Comparison of ENCODE assay signal across 5 worm cellular contexts in genomic region chrX:12337846-12338490, ce11.
A peak's percentile ranks its signal among the peaks of the same experiment; 100 is the strongest.
TF ChIP-seq lines count a peak whose summit lies in the region.

Gene srd-44 (plus strand): TSS chrX:12338440.

TF ChIP-seq in whole organism, L1 larva, 84 proteins besides CTCF, POLR2A, EP300 and RAD21 (continues in another document):
- TF ChIP-seq dpl-1 (GFP tag; optimal IDR thresholded peaks at IDR 0.05; lab: Kevin White, UChicago), result no peak
- 0 out of 2 replicates have a peak, but pooled peaks have one; percentile 10 for TF ChIP-seq nhr-19 (GFP tag; conservative IDR thresholded peaks at IDR 0.05; lab: Robert Waterston, UW)
- TF ChIP-seq fkh-4 (tag; optimal IDR thresholded peaks at IDR 0.05; lab: Kevin White, UChicago; ENCODE audit: borderline replicate concordance), result no peak
- peak; percentile 13 for TF ChIP-seq nhr-47 (tag; optimal IDR thresholded peaks at IDR 0.05; lab: Kevin White, UChicago)
- TF ChIP-seq tlp-1 (tag; optimal IDR thresholded peaks at IDR 0.05; lab: Kevin White, UChicago), result no peak
- no peak for TF ChIP-seq efl-1 (optimal IDR thresholded peaks at IDR 0.05; lab: Kevin White, UChicago)
- TF ChIP-seq efl-1 (GFP tag; optimal IDR thresholded peaks at IDR 0.05 in 1 of 2; lab: Kevin White, UChicago), result peak in 1 of 2 experiments; percentile 58
- TF ChIP-seq ama-1 (optimal IDR thresholded peaks at IDR 0.05; lab: Kevin White, UChicago), result no peak
- TF ChIP-seq egl-27 (tag; optimal IDR thresholded peaks at IDR 0.05; lab: Kevin White, UChicago), result no peak
- TF ChIP-seq C16A3.4 (tag; optimal IDR thresholded peaks at IDR 0.05; lab: Kevin White, UChicago), result peak; percentile 19
- peak; percentile 33 for TF ChIP-seq nhr-90 (tag; optimal IDR thresholded peaks at IDR 0.05; lab: Kevin White, UChicago; ENCODE audit: poor library complexity)
- TF ChIP-seq hpl-2 (GFP tag; optimal IDR thresholded peaks at IDR 0.05; lab: Kevin White, UChicago), result no peak
- TF ChIP-seq nhr-20 (tag; optimal IDR thresholded peaks at IDR 0.05; lab: Kevin White, UChicago), result peak; percentile 29
- TF ChIP-seq nhr-71 (tag; optimal IDR thresholded peaks at IDR 0.05; lab: Kevin White, UChicago), result peak; percentile 31
- TF ChIP-seq aly-2 (tag; optimal IDR thresholded peaks at IDR 0.05; lab: Kevin White, UChicago), result no peak
- peak; percentile 40 for TF ChIP-seq nhr-85 (tag; lab: Kevin White, UChicago)
- TF ChIP-seq snu-23 (GFP tag; optimal IDR thresholded peaks at IDR 0.05; lab: Kevin White, UChicago), result peak; percentile 50
- TF ChIP-seq isw-1 (GFP tag; IDR thresholded peaks at IDR 0.05; lab: Robert Waterston, UW), result no peak

TF ChIP-seq in whole organism, L3 larva, 47 proteins besides CTCF, POLR2A, EP300 and RAD21:
- TF ChIP-seq nhr-43 (tag; optimal IDR thresholded peaks at IDR 0.05; lab: Kevin White, UChicago; ENCODE audit: poor library complexity, severe bottlenecking) (peak; percentile 10), lsy-12 (tag; optimal IDR thresholded peaks at IDR 0.05; lab: Kevin White, UChicago) (no peak), elt-2 (tag; optimal IDR thresholded peaks at IDR 0.05; lab: Kevin White, UChicago) (no peak), sea-2 (GFP tag; optimal IDR thresholded peaks at IDR 0.05; lab: Kevin White, UChicago) (no peak), ztf-4 (tag; optimal IDR thresholded peaks at IDR 0.05; lab: Kevin White, UChicago) (no peak)

TF ChIP-seq in whole organism, early embryonic, 17 proteins besides CTCF, POLR2A, EP300 and RAD21:
- peak; percentile 20 for TF ChIP-seq B0310.2 (tag; optimal IDR thresholded peaks at IDR 0.05; lab: Kevin White, UChicago)
- TF ChIP-seq scrt-1 (GFP tag; IDR thresholded peaks at IDR 0.05; lab: Robert Waterston, UW), result 0 out of 2 replicates have a peak, but pooled peaks have one; percentile 70
- no peak for TF ChIP-seq ceh-36 (tag; optimal IDR thresholded peaks at IDR 0.05; lab: Kevin White, UChicago)
- TF ChIP-seq tbx-11 (GFP tag; IDR thresholded peaks at IDR 0.05; lab: Robert Waterston, UW), result peak; percentile 61
- peak; percentile 52 for TF ChIP-seq F13C5.2 (tag; optimal IDR thresholded peaks at IDR 0.05; lab: Kevin White, UChicago)
- TF ChIP-seq tbx-37 (GFP tag; conservative IDR thresholded peaks at IDR 0.05; lab: Robert Waterston, UW), result 0 out of 2 replicates have a peak, but pooled peaks have one; percentile 47
- peak; percentile 27 for TF ChIP-seq hnd-1 (tag; optimal IDR thresholded peaks at IDR 0.05; lab: Kevin White, UChicago)
- peak; percentile 38 for TF ChIP-seq hmbx-1 (tag; optimal IDR thresholded peaks at IDR 0.05; lab: Kevin White, UChicago)
- peak; percentile 57 for TF ChIP-seq ceh-13 (GFP tag; optimal IDR thresholded peaks at IDR 0.05; lab: Kevin White, UChicago)
- TF ChIP-seq flt-1 (GFP tag; IDR thresholded peaks at IDR 0.05; lab: Robert Waterston, UW), result no peak; the same call in none of the 2 replicates

TF ChIP-seq in whole organism, midembryonic, 9 proteins besides CTCF, POLR2A, EP300 and RAD21:
- 0 out of 2 replicates have a peak, but pooled peaks have one; percentile 40 for TF ChIP-seq ztf-29 (GFP tag; IDR thresholded peaks at IDR 0.05; lab: Robert Waterston, UW)
- no peak for TF ChIP-seq cog-1 (tag; optimal IDR thresholded peaks at IDR 0.05; lab: Kevin White, UChicago)
- TF ChIP-seq klf-2 (GFP tag; conservative IDR thresholded peaks at IDR 0.05; lab: Robert Waterston, UW), result no peak
- no peak for TF ChIP-seq ztf-23 (GFP tag; IDR thresholded peaks at IDR 0.05; lab: Robert Waterston, UW)
- 0 out of 2 replicates have a peak, but pooled peaks have one; percentile 26 for TF ChIP-seq ref-1 (GFP tag; conservative IDR thresholded peaks at IDR 0.05; lab: Robert Waterston, UW)
- no peak for TF ChIP-seq flt-1 (GFP tag; IDR thresholded peaks at IDR 0.05; lab: Robert Waterston, UW)
- 0 out of 2 replicates have a peak, but pooled peaks have one; percentile 24 for TF ChIP-seq T22C8.4 (GFP tag; IDR thresholded peaks at IDR 0.05; lab: Robert Waterston, UW)
- no peak for TF ChIP-seq tab-1 (GFP tag; IDR thresholded peaks at IDR 0.05; lab: Robert Waterston, UW)
- TF ChIP-seq med-1 (GFP tag; optimal IDR thresholded peaks at IDR 0.05; lab: Kevin White, UChicago; ENCODE audit: insufficient read depth), result no peak
TF ChIP-seq in whole organism, midembryonic: peak in this region for 3.

TF ChIP-seq in whole organism, young adult, 124 proteins besides CTCF, POLR2A, EP300 and RAD21 (continues in another document):
- TF ChIP-seq nfya-2 (GFP tag; IDR thresholded peaks at IDR 0.05; lab: Robert Waterston, UW), result no peak
- no peak for TF ChIP-seq F49E8.2 (tag; optimal IDR thresholded peaks at IDR 0.05; lab: Kevin White, UChicago; ENCODE audit: insufficient read depth)
- TF ChIP-seq sea-2 (GFP tag; IDR thresholded peaks at IDR 0.05; lab: Robert Waterston, UW), result no peak
- TF ChIP-seq zim-3 (tag; optimal IDR thresholded peaks at IDR 0.05; lab: Kevin White, UChicago), result no peak
- no peak for TF ChIP-seq unc-62 (GFP tag; optimal IDR thresholded peaks at IDR 0.05; lab: Kevin White, UChicago)
- TF ChIP-seq sdz-38 (tag; optimal IDR thresholded peaks at IDR 0.05; lab: Kevin White, UChicago), result no peak
- TF ChIP-seq lsl-1 (GFP tag; optimal IDR thresholded peaks at IDR 0.05; lab: Kevin White, UChicago), result no peak
- TF ChIP-seq repo-1 (tag; optimal IDR thresholded peaks at IDR 0.05; lab: Kevin White, UChicago), result no peak
- TF ChIP-seq sptf-2 (GFP tag; optimal IDR thresholded peaks at IDR 0.05; lab: Kevin White, UChicago), result no peak
- no peak for TF ChIP-seq attf-6 (GFP tag; IDR thresholded peaks at IDR 0.05; lab: Robert Waterston, UW)
- TF ChIP-seq hmg-20 (GFP tag; IDR thresholded peaks at IDR 0.05; lab: Robert Waterston, UW), result peak; percentile 60; the same call in 1 of the 2 replicates
- TF ChIP-seq K12H6.12 (tag; optimal IDR thresholded peaks at IDR 0.05; lab: Kevin White, UChicago), result no peak
- peak; percentile 58 for TF ChIP-seq nhr-90 (tag; optimal IDR thresholded peaks at IDR 0.05; lab: Kevin White, UChicago)
- TF ChIP-seq tbp1 (GFP tag; optimal IDR thresholded peaks at IDR 0.05; lab: Kevin White, UChicago), result peak; percentile 95
- no peak for TF ChIP-seq chd-7 (tag; optimal IDR thresholded peaks at IDR 0.05; lab: Kevin White, UChicago)
- TF ChIP-seq C06A6.2 (GFP tag; conservative IDR thresholded peaks at IDR 0.05; lab: Robert Waterston, UW), result no peak
- TF ChIP-seq mes-4 (tag; optimal IDR thresholded peaks at IDR 0.05; lab: Kevin White, UChicago), result no peak
- peak; percentile 93 for TF ChIP-seq B0261.1 (tag; optimal IDR thresholded peaks at IDR 0.05; lab: Kevin White, UChicago)
- no peak for TF ChIP-seq dpl-1 (GFP tag; optimal IDR thresholded peaks at IDR 0.05; lab: Kevin White, UChicago)
- TF ChIP-seq nhr-120 (GFP tag; IDR thresholded peaks at IDR 0.05; lab: Robert Waterston, UW), result no peak
- TF ChIP-seq snpc-1.1 (tag; optimal IDR thresholded peaks at IDR 0.05; lab: Kevin White, UChicago; ENCODE audit: insufficient read depth), result peak; percentile 18
- TF ChIP-seq attf-5 (GFP tag; optimal IDR thresholded peaks at IDR 0.05; lab: Kevin White, UChicago), result no peak
- TF ChIP-seq B0035.1 (tag; optimal IDR thresholded peaks at IDR 0.05; lab: Kevin White, UChicago), result peak; percentile 16
- no peak for TF ChIP-seq Y67H2A.10 (GFP tag; conservative IDR thresholded peaks at IDR 0.05; lab: Robert Waterston, UW)
- TF ChIP-seq lin-26 (GFP tag; IDR thresholded peaks at IDR 0.05; lab: Robert Waterston, UW), result peak; percentile 86
- peak; percentile 72; the same call in 1 of the 2 replicates for TF ChIP-seq ceh-40 (GFP tag; IDR thresholded peaks at IDR 0.05; lab: Robert Waterston, UW)
- TF ChIP-seq Y53F4B.3 (GFP tag; IDR thresholded peaks at IDR 0.05; lab: Robert Waterston, UW), result no peak
- TF ChIP-seq bed-2 (GFP tag; IDR thresholded peaks at IDR 0.05; lab: Robert Waterston, UW), result no peak
- TF ChIP-seq snpc-1.3 (tag; optimal IDR thresholded peaks at IDR 0.05; lab: Kevin White, UChicago; ENCODE audit: insufficient read depth), result peak; percentile 64
- TF ChIP-seq gei-17 (GFP tag; optimal IDR thresholded peaks at IDR 0.05; lab: Kevin White, UChicago), result no peak
- no peak for TF ChIP-seq ztf-28 (GFP tag; IDR thresholded peaks at IDR 0.05; lab: Robert Waterston, UW)
- peak; percentile 36 for TF ChIP-seq madf-10 (tag; optimal IDR thresholded peaks at IDR 0.05; lab: Kevin White, UChicago)
- TF ChIP-seq hmg-1.2 (GFP tag; IDR thresholded peaks at IDR 0.05; lab: Robert Waterston, UW), result no peak
- TF ChIP-seq let-526 (GFP tag; IDR thresholded peaks at IDR 0.05; lab: Robert Waterston, UW), result no peak
- TF ChIP-seq ama-1 (optimal IDR thresholded peaks at IDR 0.05; lab: Kevin White, UChicago), result no peak
- no peak for TF ChIP-seq ama-1 (GFP tag; optimal IDR thresholded peaks at IDR 0.05; lab: Kevin White, UChicago)
- TF ChIP-seq ZK185.1 (tag; optimal IDR thresholded peaks at IDR 0.05; lab: Kevin White, UChicago; ENCODE audit: poor library complexity, severe bottlenecking), result peak; percentile 83
- no peak for TF ChIP-seq ceh-27 (GFP tag; optimal IDR thresholded peaks at IDR 0.05; lab: Kevin White, UChicago)
- no peak for TF ChIP-seq hlh-26 (GFP tag; conservative IDR thresholded peaks at IDR 0.05; lab: Robert Waterston, UW)
- peak; percentile 72 for TF ChIP-seq him-1 (tag; optimal IDR thresholded peaks at IDR 0.05; lab: Kevin White, UChicago)
- no peak for TF ChIP-seq xnd-1 (tag; optimal IDR thresholded peaks at IDR 0.05; lab: Kevin White, UChicago)
- TF ChIP-seq athp-1 (tag; optimal IDR thresholded peaks at IDR 0.05; lab: Kevin White, UChicago), result peak; percentile 45
- peak; percentile 52 for TF ChIP-seq T07F8.4 (tag; optimal IDR thresholded peaks at IDR 0.05; lab: Kevin White, UChicago)
- TF ChIP-seq ztf-25 (GFP tag; IDR thresholded peaks at IDR 0.05; lab: Robert Waterston, UW), result 0 out of 2 replicates have a peak, but pooled peaks have one; percentile 76
- no peak for TF ChIP-seq Y79H2A.3 (GFP tag; conservative IDR thresholded peaks at IDR 0.05; lab: Robert Waterston, UW)
- TF ChIP-seq mxl-1 (tag; optimal IDR thresholded peaks at IDR 0.05; lab: Kevin White, UChicago), result peak; percentile 48
- peak; percentile 63 for TF ChIP-seq ztf-26 (tag; optimal IDR thresholded peaks at IDR 0.05; lab: Kevin White, UChicago)
- TF ChIP-seq F57A8.1 (GFP tag; optimal IDR thresholded peaks at IDR 0.05; lab: Kevin White, UChicago), result no peak
- TF ChIP-seq efl-1 (GFP tag; optimal IDR thresholded peaks at IDR 0.05; lab: Kevin White, UChicago), result no peak
- no peak for TF ChIP-seq egl-44 (GFP tag; IDR thresholded peaks at IDR 0.05; lab: Robert Waterston, UW)
- no peak for TF ChIP-seq T26A5.8 (tag; optimal IDR thresholded peaks at IDR 0.05; lab: Kevin White, UChicago)
- no peak for TF ChIP-seq ceh-58 (GFP tag; IDR thresholded peaks at IDR 0.05; lab: Robert Waterston, UW)
- peak; percentile 71 for TF ChIP-seq die-1 (tag; optimal IDR thresholded peaks at IDR 0.05; lab: Kevin White, UChicago)

Comparison
In these comparisons a context has a peak if more than half of its experiments do, and no peak if none do; other contexts are left out.
1. Of the 8 proteins assayed by ChIP-seq in both whole organism, young adult and whole organism, L1 larva: peak only in whole organism, young adult: unc-130; only in whole organism, L1 larva: none; in both: nhr-90; in neither: 4; mixed calls (peak in some experiments, not most) for 2.